Fruit fly (Drosophila melanogaster) whole organism, embryonic: ENCODE data around the gene geko.

ENCODE experiments used
- CG15479 ChIP-seq: fragments of 200-800 bp; sonication (Bioruptor generic); optimal IDR thresholded peaks from 3 replicates; lab custom pipeline; 2019; ENCODE audit warnings: missing biosample characterization, mild to moderate bottlenecking, missing genetic modification characterization, moderate library complexity
- CG16779 ChIP-seq: fragments of 200-800 bp; sonication (Bioruptor generic); IDR thresholded peaks from 2 replicates; pipeline ENCODE4 v1.3.6; 2022; ENCODE audit warnings: missing biosample characterization, missing genetic modification characterization
- CG1792 ChIP-seq: fragments of 200-800 bp; sonication (Bioruptor generic); optimal IDR thresholded peaks from 2 replicates; lab custom pipeline; 2016; ENCODE audit warnings: missing biosample characterization, missing genetic modification characterization
- CG34422 ChIP-seq: fragments of 200-800 bp; sonication (Bioruptor generic); IDR thresholded peaks from 3 replicates; pipeline ENCODE4 v1.3.6; 2022; ENCODE audit warnings: missing biosample characterization, missing genetic modification characterization
- CG3726 ChIP-seq: fragments of 200-800 bp; sonication (Bioruptor generic); IDR thresholded peaks from 3 replicates; pipeline ENCODE4, ENCODE4 v1.3.6; 2022; ENCODE audit warnings: missing biosample characterization, missing genetic modification characterization
- CG7357 ChIP-seq: fragments of 200-800 bp; sonication (Bioruptor generic); IDR thresholded peaks from 3 replicates; pipeline ENCODE4 v1.3.6; 2022; ENCODE audit warnings: missing biosample characterization, missing genetic modification characterization
- Hr39 ChIP-seq: fragments of >200 bp; optimal IDR thresholded peaks from 2 replicates; lab custom pipeline; 2017
- Stat92E ChIP-seq, 3 experiments: fragments of >200 bp in 2 of 3; fragments of 200-800 bp in 1 of 3; sonication (Bioruptor generic) in 1 of 3; optimal IDR thresholded peaks; 2 replicates each; lab custom pipeline; 2017 to 2019; ENCODE audit warnings: missing biosample characterization in 3 of 3, missing genetic modification characterization in 3 of 3, mild to moderate bottlenecking in 1 of 3, moderate library complexity in 1 of 3
- chm ChIP-seq: fragments of 200-800 bp; sonication (Bioruptor generic); IDR thresholded peaks from 2 replicates; pipeline ENCODE4 v1.3.6; 2022; ENCODE audit warnings: missing biosample characterization, missing genetic modification characterization
- fd102C ChIP-seq: fragments of 200-800 bp; sonication (Bioruptor generic); optimal IDR thresholded peaks from 2 replicates; lab custom pipeline; 2018; ENCODE audit warnings: missing biosample characterization, mild to moderate bottlenecking, missing genetic modification characterization, moderate library complexity
- nom ChIP-seq: fragments of 200-800 bp; sonication (Bioruptor generic); optimal IDR thresholded peaks from 2 replicates; lab custom pipeline; 2017; ENCODE audit warnings: missing biosample characterization, missing genetic modification characterization, mild to moderate bottlenecking, moderate library complexity, missing genetic modification reagents

DNA sequence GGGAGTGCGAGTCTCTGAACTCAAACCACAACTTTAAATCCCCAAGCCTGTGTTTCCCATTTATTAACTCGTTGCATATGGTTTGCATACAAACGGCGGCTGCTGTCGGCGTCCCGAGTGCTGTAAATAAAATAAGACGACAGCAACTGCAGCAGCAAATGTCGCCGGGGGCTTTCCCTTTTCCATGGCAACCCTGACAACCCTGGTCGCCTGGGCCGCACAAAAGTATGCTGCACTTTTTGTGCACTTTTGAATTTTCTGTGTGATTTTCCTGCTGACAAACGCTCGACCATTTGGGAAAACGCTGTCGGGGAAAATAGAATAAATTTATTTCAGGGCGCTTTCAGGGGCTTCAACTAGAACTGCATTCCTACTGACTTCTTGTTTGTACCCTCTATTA, 14.9 kb downstream of the geko start:
- no peak for TF ChIP-seq fd102C
- TF ChIP-seq nom (GFP tag; lab: Kevin White, UChicago), result no peak
- no peak for TF ChIP-seq chm (GFP tag; lab: Robert Waterston, UW)
- no peak for TF ChIP-seq CG15479
- TF ChIP-seq CG16779 (GFP tag; lab: Robert Waterston, UW), result no peak
- no peak for TF ChIP-seq Stat92E (GFP tag; optimal IDR thresholded peaks at IDR 0.05; lab: Kevin White, UChicago)
- TF ChIP-seq CG1792 (GFP tag; lab: Kevin White, UChicago), result no peak
- TF ChIP-seq CG3726 (GFP tag; lab: Robert Waterston, UW), result no peak
- no peak for TF ChIP-seq Hr39 (lab: Kevin White, UChicago)
- TF ChIP-seq CG7357 (GFP tag; lab: Robert Waterston, UW), result no peak
- no peak for TF ChIP-seq CG34422 (GFP tag; lab: Robert Waterston, UW)
